Fruit fly (Drosophila melanogaster): Measurements from ENCODE around the gene Galt.

DNA sequence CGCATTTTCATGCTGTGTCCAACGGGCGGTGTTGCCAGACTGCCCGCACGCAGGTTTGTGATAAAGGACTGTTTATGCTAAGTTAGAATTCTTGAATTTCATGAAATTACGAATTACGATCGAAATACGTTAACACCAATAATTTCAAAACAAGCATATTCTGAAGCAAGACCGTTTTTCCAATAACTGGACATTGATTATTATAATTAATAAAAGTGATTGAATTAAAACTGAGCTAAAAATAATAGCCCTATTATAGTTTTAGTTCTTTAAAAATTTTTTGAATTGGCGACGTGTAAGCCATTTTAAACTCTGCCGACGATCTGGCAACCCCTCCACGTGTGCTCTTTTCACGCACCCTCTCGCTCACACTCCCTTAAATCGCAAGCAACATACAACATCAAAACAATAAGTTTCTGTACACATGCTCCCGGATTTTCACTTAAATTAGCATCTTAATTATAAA lies 19.6 kb downstream of the Galt start:
- TF ChIP-seq psq (optimal IDR thresholded peaks at IDR 0.05) (no peak), usp (GFP tag; optimal IDR thresholded peaks at IDR 0.05) (no peak)
